Fruit fly (Drosophila melanogaster) whole organism, embryonic: ENCODE data around the gene CG42592.

ENCODE experiments used
- ATbp ChIP-seq: fragments of 200-800 bp; sonication (Bioruptor generic); optimal IDR thresholded peaks from 2 replicates; lab custom pipeline; 2017; ENCODE audit warnings: missing biosample characterization, mild to moderate bottlenecking, missing genetic modification characterization, missing genetic modification reagents
- Antp ChIP-seq: fragments of 200-800 bp; sonication (Bioruptor generic); optimal IDR thresholded peaks from 3 replicates; lab custom pipeline; 2016; ENCODE audit warnings: missing biosample characterization, missing genetic modification characterization
- CG10274 ChIP-seq: fragments of 200-800 bp; sonication (Bioruptor generic); optimal IDR thresholded peaks from 3 replicates; lab custom pipeline; 2017; ENCODE audit warnings: missing biosample characterization, mild to moderate bottlenecking, missing genetic modification characterization
- CG10565 ChIP-seq: fragments of 200-800 bp; sonication (Bioruptor generic); optimal IDR thresholded peaks from 3 replicates; lab custom pipeline; 2016; ENCODE audit warnings: missing biosample characterization, mild to moderate bottlenecking, missing genetic modification characterization
- CG10979 ChIP-seq: fragments of 200-800 bp; sonication (Bioruptor generic); optimal IDR thresholded peaks from 2 replicates; lab custom pipeline; 2018; ENCODE audit warnings: missing biosample characterization, mild to moderate bottlenecking, missing genetic modification characterization, moderate library complexity
- CG11696 ChIP-seq: fragments of 200-800 bp; sonication (Bioruptor generic); IDR thresholded peaks from 2 replicates; pipeline ENCODE4 v1.3.6; 2022; ENCODE audit warnings: missing biosample characterization, missing genetic modification characterization
- CG12769 ChIP-seq: fragments of 200-800 bp; sonication (Bioruptor generic); optimal IDR thresholded peaks from 2 replicates; lab custom pipeline; 2019; ENCODE audit warnings: missing biosample characterization, mild to moderate bottlenecking, missing genetic modification characterization, moderate library complexity
- CG13624 ChIP-seq: fragments of 200-800 bp; sonication (Bioruptor generic); optimal IDR thresholded peaks from 2 replicates; lab custom pipeline; 2016; ENCODE audit warnings: missing biosample characterization, missing genetic modification characterization
- CG14965 ChIP-seq: fragments of 200-800 bp; sonication (Bioruptor generic); optimal IDR thresholded peaks from 2 replicates; lab custom pipeline; 2016; ENCODE audit warnings: missing biosample characterization, missing genetic modification characterization, borderline replicate concordance
- CG17385 ChIP-seq: fragments of 200-800 bp; sonication (Bioruptor generic); optimal IDR thresholded peaks from 3 replicates; lab custom pipeline; 2018; ENCODE audit warnings: missing biosample characterization, mild to moderate bottlenecking, missing genetic modification characterization
- CG17612 ChIP-seq: fragments of 200-800 bp; sonication (Bioruptor generic); IDR thresholded peaks from 2 replicates; pipeline ENCODE4 v1.3.6; 2022; ENCODE audit warnings: missing biosample characterization, missing genetic modification characterization
- CG18262 ChIP-seq: fragments of 200-800 bp; optimal IDR thresholded peaks from 3 replicates; lab custom pipeline; 2019; ENCODE audit warnings: missing biosample characterization, mild to moderate bottlenecking, missing genetic modification characterization, moderate library complexity
- CG1832 ChIP-seq: fragments of 200-800 bp; sonication (Bioruptor generic); optimal IDR thresholded peaks from 2 replicates; lab custom pipeline; 2017; ENCODE audit warnings: missing biosample characterization, mild to moderate bottlenecking, missing genetic modification characterization, inconsistent platforms
- CG2678 ChIP-seq: fragments of 200-800 bp; sonication (Bioruptor generic); optimal IDR thresholded peaks from 3 replicates; lab custom pipeline; 2019; ENCODE audit warnings: missing biosample characterization, mild to moderate bottlenecking, missing genetic modification characterization, moderate library complexity
- CG32532 ChIP-seq: fragments of 200-800 bp; sonication (Bioruptor generic); IDR thresholded peaks from 2 replicates; pipeline ENCODE4 v1.3.6; 2022; ENCODE audit warnings: missing biosample characterization, missing genetic modification characterization
- CG3281 ChIP-seq: fragments of 200-800 bp; sonication (Bioruptor generic); optimal IDR thresholded peaks from 3 replicates; lab custom pipeline; 2017; ENCODE audit warnings: missing biosample characterization, mild to moderate bottlenecking, missing genetic modification characterization
- CG33213 ChIP-seq: fragments of 200-800 bp; sonication (Bioruptor generic); optimal IDR thresholded peaks from 3 replicates; lab custom pipeline; 2016; ENCODE audit warnings: missing biosample characterization, missing genetic modification characterization
- CG3838 ChIP-seq: fragments of 200-800 bp; sonication (Bioruptor generic); optimal IDR thresholded peaks from 3 replicates; lab custom pipeline; 2016; ENCODE audit warnings: missing biosample characterization, missing genetic modification characterization
- CG4424 ChIP-seq: fragments of 200-800 bp; sonication (Bioruptor generic); optimal IDR thresholded peaks from 3 replicates; lab custom pipeline; 2016; ENCODE audit warnings: missing biosample characterization, missing genetic modification characterization
- CG6683 ChIP-seq: fragments of 200-800 bp; sonication (Bioruptor generic); optimal IDR thresholded peaks from 2 replicates; lab custom pipeline; 2017; ENCODE audit warnings: missing biosample characterization, mild to moderate bottlenecking, missing genetic modification characterization, missing genetic modification reagents
- CG7271 ChIP-seq: fragments of 200-800 bp; sonication (Bioruptor generic); optimal IDR thresholded peaks from 2 replicates; lab custom pipeline; 2018; ENCODE audit warnings: missing biosample characterization, mild to moderate bottlenecking, missing genetic modification characterization, moderate library complexity
- CG7372 ChIP-seq: fragments of 200-800 bp; sonication (Bioruptor generic); IDR thresholded peaks from 2 replicates; pipeline ENCODE4 v1.3.6; 2022; ENCODE audit warnings: missing biosample characterization, missing genetic modification characterization
- Chrac-16 ChIP-seq: fragments of 200-800 bp; sonication (Bioruptor generic); optimal IDR thresholded peaks from 3 replicates; lab custom pipeline; 2016; ENCODE audit warnings: missing biosample characterization, missing genetic modification characterization
- D19A ChIP-seq: fragments of 200-800 bp; optimal IDR thresholded peaks from 3 replicates; lab custom pipeline; 2019; ENCODE audit warnings: missing biosample characterization, mild to moderate bottlenecking, missing genetic modification characterization, moderate library complexity
- Dbx ChIP-seq: fragments of 200-800 bp; sonication (Bioruptor generic); IDR thresholded peaks from 3 replicates; pipeline ENCODE4 v1.3.6; 2022; ENCODE audit warnings: missing biosample characterization, missing genetic modification characterization
- Dip2 ChIP-seq: fragments of 200-800 bp; sonication (Bioruptor generic); IDR thresholded peaks from 2 replicates; pipeline ENCODE4 v1.3.6; 2022; ENCODE audit warnings: missing biosample characterization, missing genetic modification characterization
- Hmr ChIP-seq: fragments of 200-800 bp; sonication (Bioruptor generic); optimal IDR thresholded peaks from 3 replicates; lab custom pipeline; 2017; ENCODE audit warnings: mild to moderate bottlenecking, missing biosample characterization, missing genetic modification reagents, missing genetic modification characterization
- MESR4 ChIP-seq: fragments of 200-800 bp; sonication (Bioruptor generic); optimal IDR thresholded peaks from 2 replicates; lab custom pipeline; 2018; ENCODE audit warnings: missing biosample characterization, mild to moderate bottlenecking, missing genetic modification characterization, moderate library complexity
- NC2α ChIP-seq: fragments of 200-800 bp; sonication (Bioruptor generic); optimal IDR thresholded peaks from 2 replicates; lab custom pipeline; 2016; ENCODE audit warnings: missing biosample characterization, missing genetic modification characterization
- NFAT ChIP-seq: fragments of 200-800 bp; sonication (Bioruptor generic); IDR thresholded peaks from 2 replicates; pipeline ENCODE4 v1.3.6; 2022; ENCODE audit warnings: missing biosample characterization, missing genetic modification characterization
- Nf-YB ChIP-seq: fragments of 200-800 bp; sonication (Bioruptor generic); optimal IDR thresholded peaks from 3 replicates; lab custom pipeline; 2019; ENCODE audit warnings: missing biosample characterization, mild to moderate bottlenecking, missing genetic modification characterization, moderate library complexity
- Optix ChIP-seq: fragments of 200-800 bp; sonication (Bioruptor generic); IDR thresholded peaks from 3 replicates; pipeline ENCODE4 v1.3.6; 2022; ENCODE audit warnings: missing biosample characterization, missing genetic modification characterization
- Sry-β ChIP-seq: fragments of 200-800 bp; sonication (Bioruptor generic); optimal IDR thresholded peaks from 2 replicates; lab custom pipeline; 2018; ENCODE audit warnings: missing biosample characterization, mild to moderate bottlenecking, missing genetic modification characterization, moderate library complexity
- ara ChIP-seq: fragments of 200-800 bp; sonication (Bioruptor generic); IDR thresholded peaks from 2 replicates; pipeline ENCODE4 v1.3.6; 2022; ENCODE audit warnings: missing biosample characterization, missing genetic modification characterization
- caup ChIP-seq: fragments of 200-800 bp; sonication (Bioruptor generic); optimal IDR thresholded peaks from 3 replicates; lab custom pipeline; 2017; ENCODE audit warnings: missing biosample characterization, mild to moderate bottlenecking, missing genetic modification characterization, moderate library complexity; ENCODE audit not compliant: severe bottlenecking
- ewg ChIP-seq: fragments of 200-800 bp; sonication (Bioruptor generic); optimal IDR thresholded peaks from 3 replicates; lab custom pipeline; 2017; ENCODE audit warnings: mild to moderate bottlenecking, missing biosample characterization, missing genetic modification reagents, missing genetic modification characterization
- fd64A ChIP-seq: fragments of 200-800 bp; sonication (Bioruptor generic); optimal IDR thresholded peaks from 3 replicates; lab custom pipeline; 2018; ENCODE audit warnings: missing biosample characterization, mild to moderate bottlenecking, missing genetic modification characterization
- fd96Cb ChIP-seq: fragments of 200-800 bp; sonication (Bioruptor generic); optimal IDR thresholded peaks from 2 replicates; lab custom pipeline; 2018; ENCODE audit warnings: missing biosample characterization, mild to moderate bottlenecking, missing genetic modification characterization, moderate library complexity
- fu2 ChIP-seq: fragments of 200-800 bp; sonication (Bioruptor generic); optimal IDR thresholded peaks from 2 replicates; lab custom pipeline; 2016; ENCODE audit warnings: missing biosample characterization, missing genetic modification characterization
- gfzf ChIP-seq: fragments of 200-800 bp; sonication (Bioruptor generic); optimal IDR thresholded peaks from 2 replicates; lab custom pipeline; 2016; ENCODE audit warnings: missing biosample characterization, mild to moderate bottlenecking, missing genetic modification characterization, moderate library complexity
- gro ChIP-seq: fragments of 200-800 bp; sonication (Bioruptor generic); optimal IDR thresholded peaks from 2 replicates; lab custom pipeline; 2016; ENCODE audit warnings: missing biosample characterization, missing genetic modification characterization
- ken ChIP-seq: fragments of 200-800 bp; sonication (Bioruptor generic); IDR thresholded peaks from 3 replicates; pipeline ENCODE4 v1.3.6; 2022; ENCODE audit warnings: missing biosample characterization, missing genetic modification characterization
- mam ChIP-seq: fragments of 200-800 bp; sonication (Bioruptor generic); optimal IDR thresholded peaks from 3 replicates; lab custom pipeline; 2016; ENCODE audit warnings: missing biosample characterization, missing genetic modification characterization
- nerfin-2 ChIP-seq: fragments of 200-800 bp; sonication (Bioruptor generic); IDR thresholded peaks from 2 replicates; pipeline ENCODE4 v1.3.6; 2022; ENCODE audit warnings: missing biosample characterization, missing genetic modification characterization; ENCODE audit not compliant: partially characterized antibody
- onecut ChIP-seq: fragments of 200-800 bp; sonication (Bioruptor generic); IDR thresholded peaks from 2 replicates; pipeline ENCODE4 v1.3.6; 2022; ENCODE audit warnings: missing biosample characterization, missing genetic modification characterization
- slp2 ChIP-seq: fragments of 200-800 bp; sonication (Bioruptor generic); optimal IDR thresholded peaks from 2 replicates; lab custom pipeline; 2016; ENCODE audit warnings: missing biosample characterization, missing genetic modification characterization
- stwl ChIP-seq: fragments of 200-800 bp; sonication (Bioruptor generic); optimal IDR thresholded peaks from 3 replicates; lab custom pipeline; 2018; ENCODE audit warnings: missing biosample characterization, mild to moderate bottlenecking, missing genetic modification characterization, moderate library complexity
- toy ChIP-seq: fragments of 200-800 bp; sonication (Bioruptor generic); IDR thresholded peaks from 2 replicates; pipeline ENCODE4 v1.3.6; 2022; ENCODE audit warnings: missing biosample characterization, missing genetic modification characterization

The CG42592 gene

DNA sequence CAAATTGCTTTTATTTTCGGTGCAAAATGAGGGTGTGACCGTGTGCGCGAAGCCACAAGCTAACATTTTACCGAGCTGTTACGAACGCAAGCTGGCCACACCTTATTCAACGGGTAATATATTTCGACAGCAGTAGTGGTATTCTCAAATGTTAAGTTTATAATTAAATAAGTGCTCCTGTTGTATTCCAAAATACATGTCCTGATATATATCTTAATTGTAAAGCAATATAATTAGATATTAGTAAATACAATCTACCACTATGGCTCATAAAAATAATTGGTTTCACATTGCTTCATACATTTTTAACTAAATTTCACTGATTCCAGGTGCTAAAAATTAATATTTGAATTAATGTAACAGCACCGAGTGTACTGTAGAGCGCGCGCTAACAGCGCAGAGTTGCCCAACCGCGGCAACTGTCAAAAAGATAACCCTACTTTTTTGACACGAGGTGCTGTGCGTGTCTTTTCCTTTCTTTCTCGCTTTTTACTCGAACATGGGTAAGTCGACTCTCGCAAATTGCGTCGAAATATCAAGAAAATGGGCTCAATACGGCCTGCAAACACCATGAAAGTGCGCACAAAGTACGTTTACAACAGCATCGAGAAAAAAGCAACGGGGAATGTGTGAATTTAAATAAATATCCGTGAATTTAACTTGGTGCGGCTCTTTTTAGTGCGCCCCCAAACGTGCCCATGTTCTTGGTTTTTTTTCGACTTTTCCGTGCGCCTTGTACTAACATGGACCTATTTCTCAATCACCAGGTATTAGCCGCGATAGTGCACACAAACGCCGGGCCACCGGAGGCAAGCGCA, 25.6 kb upstream of the CG42592 start, which contains the start of the genes CG15514 and RpS8:
Gene CG15514 (minus strand): TSS at position 63 of the 818 bp plus-strand sequence.
Gene RpS8 (plus strand): TSS at position 151 of the 818 bp plus-strand sequence.
- TF ChIP-seq CG10274: peak; percentile 23
- no peak; the same call in 1 of the 2 replicates for TF ChIP-seq ara (GFP tag; lab: Robert Waterston, UW)
- no peak for TF ChIP-seq Chrac-16 (GFP tag; lab: Kevin White, UChicago)
- TF ChIP-seq CG6683 (GFP tag; lab: Kevin White, UChicago): no peak
- TF ChIP-seq CG18262: peak; percentile 33
- TF ChIP-seq fu2 (GFP tag; lab: Kevin White, UChicago): no peak
- TF ChIP-seq CG7372 (GFP tag; lab: Robert Waterston, UW): peak; percentile 62
- TF ChIP-seq toy (GFP tag; lab: Robert Waterston, UW): no peak
- TF ChIP-seq gfzf (GFP tag; lab: Kevin White, UChicago): peak; percentile 74
- no peak for TF ChIP-seq CG11696 (GFP tag; lab: Robert Waterston, UW)
- TF ChIP-seq CG17612: no peak
- TF ChIP-seq CG3281 (GFP tag; lab: Kevin White, UChicago): peak; percentile 57
- TF ChIP-seq Dbx (GFP tag; lab: Robert Waterston, UW): peak; percentile 67
- TF ChIP-seq CG7271 (tag; lab: Kevin White, UChicago): peak; percentile 2
- peak; percentile 28 for TF ChIP-seq CG13624
- TF ChIP-seq MESR4 (GFP tag; lab: Kevin White, UChicago): peak; percentile 97
- TF ChIP-seq nerfin-2: no peak
- peak; percentile 66 for TF ChIP-seq D19A
- TF ChIP-seq CG4424 (GFP tag; lab: Kevin White, UChicago): peak; percentile 42
- TF ChIP-seq slp2: peak; percentile 19
- TF ChIP-seq fd96Cb: peak; percentile 42
- TF ChIP-seq caup (GFP tag; lab: Kevin White, UChicago): peak; percentile 86
- TF ChIP-seq CG32532: peak; percentile 68
- peak; percentile 80 for TF ChIP-seq Hmr (GFP tag; lab: Kevin White, UChicago)
- peak; percentile 67 for TF ChIP-seq onecut (GFP tag; lab: Robert Waterston, UW)
- TF ChIP-seq CG33213 (GFP tag; lab: Kevin White, UChicago): no peak
- no peak for TF ChIP-seq Dip2 (GFP tag; lab: Robert Waterston, UW)
- 0 out of 3 replicates have a peak, but pooled peaks have one; percentile 38 for TF ChIP-seq ken (GFP tag; lab: Robert Waterston, UW)
- TF ChIP-seq CG2678: peak; percentile 83
- TF ChIP-seq gro (GFP tag; lab: Kevin White, UChicago): no peak
- TF ChIP-seq CG10979 (tag; lab: Kevin White, UChicago): peak; percentile 49
- TF ChIP-seq ewg: peak; percentile 44
- peak; percentile 4 for TF ChIP-seq Antp (GFP tag; lab: Kevin White, UChicago)
- no peak for TF ChIP-seq CG1832 (GFP tag; lab: Kevin White, UChicago)
- TF ChIP-seq stwl (tag; lab: Kevin White, UChicago): peak; percentile 35
- peak; percentile 25 for TF ChIP-seq mam (GFP tag; lab: Kevin White, UChicago)
- peak; percentile 30 for TF ChIP-seq Nf-YB (GFP tag; lab: Kevin White, UChicago)
- peak; percentile 45 for TF ChIP-seq ATbp
- TF ChIP-seq CG12769 (tag; lab: Kevin White, UChicago): no peak
- no peak for TF ChIP-seq CG3838 (GFP tag; lab: Kevin White, UChicago)
- no peak for TF ChIP-seq Sry-β (GFP tag; lab: Kevin White, UChicago)
- TF ChIP-seq Optix (GFP tag; lab: Robert Waterston, UW): peak; percentile 33; the same call in 1 of the 3 replicates
- no peak for TF ChIP-seq CG10565 (GFP tag; lab: Kevin White, UChicago)
- 0 out of 2 replicates have a peak, but pooled peaks have one; percentile 27 for TF ChIP-seq NFAT (GFP tag; lab: Robert Waterston, UW)
- TF ChIP-seq CG17385 (GFP tag; lab: Kevin White, UChicago): peak; percentile 70
- peak; percentile 4 for TF ChIP-seq fd64A (GFP tag; lab: Kevin White, UChicago)
- no peak for TF ChIP-seq CG14965 (GFP tag; lab: Kevin White, UChicago)
- no peak for TF ChIP-seq NC2α (GFP tag; lab: Kevin White, UChicago)
